Worm (Caenorhabditis elegans): Measurements from ENCODE around the gene ZK105.12.

DNA sequence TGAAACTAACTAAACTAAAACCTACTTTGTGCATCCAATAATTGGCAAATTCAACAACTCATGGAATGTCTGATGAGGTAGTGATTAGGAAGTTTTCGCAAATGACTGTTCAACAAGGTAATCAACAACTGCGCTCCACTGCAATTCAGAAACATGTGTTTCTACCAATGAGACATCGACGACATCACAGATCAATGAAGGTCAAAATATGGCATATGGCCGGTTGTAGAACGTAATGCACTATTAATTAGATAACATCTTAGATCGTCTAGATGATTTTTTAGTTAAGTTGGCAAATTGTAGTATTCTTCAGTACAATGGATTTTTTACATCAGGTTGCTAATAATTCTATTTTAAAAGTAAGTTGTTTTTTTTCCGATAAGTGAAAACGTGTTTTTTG, 29.7 kb downstream of the ZK105.12 start, which contains the start of the genes nhr-94 and nhr-152:
- TF ChIP-seq gmeb-2 (tag; optimal IDR thresholded peaks at IDR 0.05) (no peak), lin-11 (tag; optimal IDR thresholded peaks at IDR 0.05) (no peak), elt-2 (tag; optimal IDR thresholded peaks at IDR 0.05) (no peak), fkh-10 (GFP tag; optimal IDR thresholded peaks at IDR 0.05) (no peak), ama-1 (optimal IDR thresholded peaks at IDR 0.05) (no peak)

Data from whole organism, late embryonic.